Fruit fly (Drosophila melanogaster) whole organism, wandering third instar larva: ENCODE measurements around the gene CG14518.

Experiments
- CG32264 ChIP-seq: fragments of 200-800 bp; sonication (Bioruptor generic); optimal IDR thresholded peaks from 2 replicates; lab custom pipeline; 2016; ENCODE audit warnings: missing biosample characterization, missing genetic modification characterization
- Dfd ChIP-seq: fragments of >200 bp; optimal IDR thresholded peaks from 2 replicates; lab custom pipeline; 2017; ENCODE audit warnings: missing biosample characterization, missing genetic modification characterization
- Myc ChIP-seq: fragments of >200 bp; optimal IDR thresholded peaks from 2 replicates; lab custom pipeline; 2017
- Rel ChIP-seq, 2 experiments: fragments of 200-800 bp; sonication (Bioruptor generic) in 1 of 2; optimal IDR thresholded peaks; 2 replicates in 1 of 2; 3 replicates in 1 of 2; lab custom pipeline; 2016 to 2019; ENCODE audit warnings: mild to moderate bottlenecking in 2 of 2, missing biosample characterization in 2 of 2, missing genetic modification characterization in 2 of 2, moderate library complexity in 1 of 2
- Vsx2 ChIP-seq: fragments of 200-300, 225-300 bp; sonication (Bioruptor generic); optimal IDR thresholded peaks from 2 replicates; lab custom pipeline; 2018; ENCODE audit warnings: missing biosample characterization, missing genetic modification characterization; ENCODE audit not compliant: partially characterized antibody
- br ChIP-seq: fragments of 200-800 bp; sonication (Bioruptor generic); optimal IDR thresholded peaks from 2 replicates; lab custom pipeline; 2016; ENCODE audit warnings: missing biosample characterization, missing genetic modification characterization
- dmrt93B ChIP-seq: fragments of 200-800 bp; sonication (Bioruptor generic); optimal IDR thresholded peaks from 2 replicates; lab custom pipeline; 2018; ENCODE audit warnings: missing biosample characterization, mild to moderate bottlenecking, missing genetic modification characterization
- ey ChIP-seq: fragments of 200-800 bp; sonication (Bioruptor generic); optimal IDR thresholded peaks from 2 replicates; lab custom pipeline; 2016; ENCODE audit warnings: missing biosample characterization, missing genetic modification characterization
- h ChIP-seq: fragments of 200-800 bp; sonication (Bioruptor generic); optimal IDR thresholded peaks from 3 replicates; lab custom pipeline; 2016; ENCODE audit warnings: missing biosample characterization, mild to moderate bottlenecking, missing genetic modification characterization
- pan ChIP-seq: fragments of >200 bp; optimal IDR thresholded peaks from 2 replicates; lab custom pipeline; 2017
- psq ChIP-seq: fragments of 200-800 bp; sonication (Bioruptor generic); optimal IDR thresholded peaks from 3 replicates; lab custom pipeline; 2017; ENCODE audit warnings: missing biosample characterization, mild to moderate bottlenecking, missing genetic modification characterization, moderate library complexity
- sv ChIP-seq: fragments of 200-800 bp; sonication (Bioruptor generic); optimal IDR thresholded peaks from 3 replicates; lab custom pipeline; 2016; ENCODE audit warnings: missing biosample characterization, missing genetic modification characterization
- usp ChIP-seq: fragments of >200 bp; optimal IDR thresholded peaks from 2 replicates; lab custom pipeline; 2017; ENCODE audit warnings: missing biosample characterization, missing genetic modification characterization

- no peak for TF ChIP-seq Dfd
- peak; percentile 25 for TF ChIP-seq h (GFP tag; lab: Kevin White, UChicago)
- TF ChIP-seq CG32264 (GFP tag; lab: Kevin White, UChicago), result no peak
- TF ChIP-seq sv (GFP tag; lab: Kevin White, UChicago), result no peak
- TF ChIP-seq br (GFP tag; lab: Kevin White, UChicago), result no peak
- TF ChIP-seq ey (GFP tag; lab: Kevin White, UChicago), result no peak
- no peak for TF ChIP-seq dmrt93B (GFP tag; lab: Kevin White, UChicago)
- no peak for TF ChIP-seq Rel (GFP tag; optimal IDR thresholded peaks at IDR 0.05; lab: Kevin White, UChicago)
- peak; percentile 28 for TF ChIP-seq Rel (tag; optimal IDR thresholded peaks at IDR 0.05; lab: Kevin White, UChicago)
- TF ChIP-seq usp, result no peak
- no peak for TF ChIP-seq psq (GFP tag; lab: Kevin White, UChicago)
- no peak for TF ChIP-seq Myc (lab: Kevin White, UChicago)
- no peak for TF ChIP-seq pan (lab: Kevin White, UChicago)
- TF ChIP-seq Vsx2 (GFP tag; lab: Kevin White, UChicago), result no peak
Observed at dm6 chr3R:29027122-29027521, 2.4 kb downstream of the CG14518 start, which contains the start of the genes eIF4E6 and CG1951.
